Fruit fly (Drosophila melanogaster) whole organism, pupa: Measurements from ENCODE around the gene mRRF1.

Experiments used
- CG10348 ChIP-seq: fragments of 200-800 bp; sonication (Bioruptor generic); IDR thresholded peaks from 2 replicates; pipeline ENCODE4 v1.3.6; 2022; ENCODE audit warnings: missing biosample characterization, missing genetic modification characterization
- CG12605 ChIP-seq: fragments of 200-800 bp; sonication (Bioruptor generic); IDR thresholded peaks from 2 replicates; pipeline ENCODE4 v1.3.6; 2022; ENCODE audit warnings: missing biosample characterization, missing genetic modification characterization
- CG13204 ChIP-seq: fragments of 200-800 bp; sonication (Bioruptor generic); optimal IDR thresholded peaks from 2 replicates; lab custom pipeline; 2018; ENCODE audit warnings: missing biosample characterization, mild to moderate bottlenecking, missing genetic modification characterization, moderate library complexity
- CG14655 ChIP-seq: fragments of 200-800 bp; sonication (Bioruptor generic); optimal IDR thresholded peaks from 3 replicates; lab custom pipeline; 2017; ENCODE audit warnings: mild to moderate bottlenecking, missing biosample characterization, missing genetic modification reagents, missing genetic modification characterization
- CG15710 ChIP-seq: fragments of 200-800 bp; sonication (Bioruptor generic); optimal IDR thresholded peaks from 2 replicates; lab custom pipeline; 2018; ENCODE audit warnings: missing biosample characterization, mild to moderate bottlenecking, missing genetic modification characterization, moderate library complexity
- CG17806 ChIP-seq: fragments of 200-800 bp; sonication (Bioruptor generic); optimal IDR thresholded peaks from 2 replicates; lab custom pipeline; 2018; ENCODE audit warnings: missing biosample characterization, mild to moderate bottlenecking, missing genetic modification characterization, moderate library complexity
- CG32121 ChIP-seq: fragments of 200-800 bp; sonication (Bioruptor generic); IDR thresholded peaks from 2 replicates; pipeline ENCODE4 v1.3.6; 2022; ENCODE audit warnings: missing biosample characterization, missing genetic modification characterization
- CG34367 ChIP-seq: fragments of 200-800 bp; sonication (Bioruptor generic); optimal IDR thresholded peaks from 2 replicates; lab custom pipeline; 2018; ENCODE audit warnings: missing biosample characterization, mild to moderate bottlenecking, missing genetic modification characterization
- CG4496 ChIP-seq: fragments of 200-800 bp; sonication (Bioruptor generic); IDR thresholded peaks from 3 replicates; pipeline ENCODE4 v1.3.6; 2022; ENCODE audit warnings: missing biosample characterization, missing genetic modification characterization
- CG8159 ChIP-seq: fragments of 200-800 bp; sonication (Bioruptor generic); optimal IDR thresholded peaks from 3 replicates; lab custom pipeline; 2018; ENCODE audit warnings: missing biosample characterization, mild to moderate bottlenecking, missing genetic modification characterization, moderate library complexity
- CG8301 ChIP-seq: fragments of 200-800 bp; sonication (Bioruptor generic); optimal IDR thresholded peaks from 2 replicates; lab custom pipeline; 2018; ENCODE audit warnings: missing biosample characterization, mild to moderate bottlenecking, missing genetic modification characterization
- CG9948 ChIP-seq: fragments of 200-800 bp; sonication (Bioruptor generic); optimal IDR thresholded peaks from 2 replicates; lab custom pipeline; 2018; ENCODE audit warnings: missing biosample characterization, mild to moderate bottlenecking, missing genetic modification characterization, moderate library complexity
- D1 ChIP-seq: fragments of 200-800 bp; sonication (Bioruptor generic); optimal IDR thresholded peaks from 2 replicates; lab custom pipeline; 2018; ENCODE audit warnings: missing biosample characterization, mild to moderate bottlenecking, missing genetic modification characterization, moderate library complexity
- EcR ChIP-seq: fragments of 200-800 bp; sonication (Bioruptor generic); optimal IDR thresholded peaks from 3 replicates; lab custom pipeline; 2019; ENCODE audit warnings: missing biosample characterization, missing genetic modification characterization, mild to moderate bottlenecking, moderate library complexity, missing genetic modification reagents
- Ets98B ChIP-seq: fragments of 200-800 bp; sonication (Bioruptor generic); IDR thresholded peaks from 2 replicates; pipeline ENCODE4 v1.3.6; 2022; ENCODE audit warnings: missing biosample characterization, missing genetic modification characterization
- Pif1A ChIP-seq: fragments of 200-800 bp; sonication (Bioruptor generic); optimal IDR thresholded peaks from 3 replicates; lab custom pipeline; 2016; ENCODE audit warnings: missing biosample characterization, missing genetic modification characterization
- Pif1B ChIP-seq: fragments of 200-800 bp; sonication (Bioruptor generic); optimal IDR thresholded peaks from 3 replicates; lab custom pipeline; 2016; ENCODE audit warnings: missing biosample characterization, missing genetic modification characterization
- Snoo ChIP-seq: fragments of 200-800 bp; sonication (Bioruptor generic); optimal IDR thresholded peaks from 3 replicates; lab custom pipeline; 2017; ENCODE audit warnings: missing biosample characterization, mild to moderate bottlenecking, missing genetic modification characterization, inconsistent platforms
- fd96Ca ChIP-seq: fragments of 200-800 bp; sonication (Bioruptor generic); IDR thresholded peaks from 3 replicates; pipeline ENCODE4 v1.3.6; 2022; ENCODE audit warnings: missing biosample characterization, missing genetic modification characterization
- gl ChIP-seq: fragments of 200-800 bp; sonication (Bioruptor generic); optimal IDR thresholded peaks from 2 replicates; lab custom pipeline; 2018; ENCODE audit warnings: missing biosample characterization, mild to moderate bottlenecking, missing genetic modification characterization
- rn ChIP-seq: fragments of 200-800 bp; sonication (Bioruptor generic); IDR thresholded peaks from 2 replicates; pipeline ENCODE4 v1.3.6; 2022; ENCODE audit warnings: missing biosample characterization, missing genetic modification characterization

The mRRF1 gene

DNA sequence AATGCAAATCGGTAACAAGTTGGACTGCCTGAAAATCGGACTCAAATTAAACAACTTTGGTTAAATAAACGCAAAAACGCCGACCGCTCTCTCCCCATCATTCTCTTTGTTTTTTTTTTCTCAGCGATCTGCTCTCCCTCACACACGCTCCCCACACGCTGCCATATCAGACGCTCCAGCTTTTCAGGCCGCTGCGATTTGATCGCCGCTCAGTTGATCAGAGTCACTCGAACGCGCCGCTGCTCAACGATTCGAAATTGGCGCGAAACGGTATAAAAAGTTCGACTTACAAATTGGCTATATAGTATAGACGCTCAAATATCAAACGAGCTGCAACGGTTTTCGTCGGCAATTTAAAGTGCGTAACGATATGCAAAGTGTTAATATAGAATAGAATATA lies 23.9 kb upstream of the mRRF1 start:
- TF ChIP-seq Pif1B (GFP tag; lab: Kevin White, UChicago) (peak; percentile 8), CG9948 (no peak), CG12605 (peak; percentile 55; the same call in 1 of the 2 replicates), CG4496 (GFP tag; lab: Robert Waterston, UW) (peak; percentile 64), fd96Ca (peak; percentile 17; the same call in 1 of the 3 replicates), Pif1A (GFP tag; lab: Kevin White, UChicago) (peak; percentile 10), Snoo (tag; lab: Kevin White, UChicago) (no peak), Ets98B (GFP tag; lab: Robert Waterston, UW) (peak; percentile 53; the same call in 1 of the 2 replicates)
- TF ChIP-seq, all 21 proteins: peak for 6

dm6 chr3L:9340839-9341238 lies 23.3 kb upstream of the mRRF1 start:
- TF ChIP-seq EcR (GFP tag; lab: Kevin White, UChicago) (no peak), CG4496 (GFP tag; lab: Robert Waterston, UW) (peak; percentile 74), CG34367 (tag; lab: Kevin White, UChicago) (no peak), CG13204 (GFP tag; lab: Kevin White, UChicago) (no peak), Pif1B (GFP tag; lab: Kevin White, UChicago) (no peak), CG10348 (GFP tag; lab: Robert Waterston, UW) (no peak), CG8301 (tag; lab: Kevin White, UChicago) (no peak), D1 (tag; lab: Kevin White, UChicago) (no peak)

DNA sequence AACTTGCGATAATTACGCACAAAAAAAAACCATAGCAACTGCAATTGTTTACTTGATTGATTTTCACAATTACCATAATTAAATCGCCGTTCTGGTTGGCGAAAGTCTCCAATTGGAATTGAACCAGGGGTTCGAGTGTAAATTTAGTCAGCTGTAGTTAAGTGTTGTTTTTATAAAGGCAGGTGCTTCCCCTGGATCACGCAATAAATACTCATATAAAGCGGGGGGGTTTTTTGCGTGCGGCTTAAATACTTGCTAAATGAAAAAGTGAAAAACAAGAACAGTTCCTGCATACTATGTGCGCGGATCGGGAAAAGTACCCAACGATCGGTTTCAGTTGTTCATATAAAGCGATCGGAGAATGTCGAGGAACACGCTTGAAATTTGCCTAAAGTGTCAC lies 20.2 kb upstream of the mRRF1 start:
- TF ChIP-seq rn (GFP tag; lab: Robert Waterston, UW) (no peak), CG17806 (tag; lab: Kevin White, UChicago) (no peak), fd96Ca (no peak), CG8159 (no peak), CG4496 (GFP tag; lab: Robert Waterston, UW) (no peak), Pif1B (GFP tag; lab: Kevin White, UChicago) (no peak), Pif1A (GFP tag; lab: Kevin White, UChicago) (no peak), gl (tag; lab: Kevin White, UChicago) (no peak), Snoo (tag; lab: Kevin White, UChicago) (no peak), CG14655 (GFP tag; lab: Kevin White, UChicago) (no peak), CG9948 (no peak)

DNA sequence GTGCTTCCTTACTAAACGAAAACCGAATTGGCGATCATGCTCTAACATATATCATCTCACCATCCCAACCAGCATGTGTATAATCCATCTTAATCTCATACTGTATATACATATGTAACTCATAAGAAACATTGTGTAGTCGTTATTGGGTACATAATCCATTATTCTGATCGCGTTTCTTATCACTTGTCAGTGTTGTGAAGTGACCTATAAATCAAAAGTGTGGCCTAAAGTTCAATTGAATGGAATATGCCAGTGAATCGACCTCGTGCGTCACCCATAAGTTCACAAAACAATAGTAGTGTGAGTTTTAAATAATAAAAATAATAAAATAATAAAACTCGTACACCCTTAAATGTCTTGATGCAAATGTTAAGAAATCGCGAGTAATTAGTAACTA lies 19.0 kb upstream of the mRRF1 start:
- no peak for TF ChIP-seq CG14655 (GFP tag; lab: Kevin White, UChicago)
- TF ChIP-seq CG34367 (tag; lab: Kevin White, UChicago), result no peak
- TF ChIP-seq CG9948, result no peak
- TF ChIP-seq CG15710 (tag; lab: Kevin White, UChicago), result no peak
- TF ChIP-seq CG12605, result no peak
- no peak for TF ChIP-seq gl (tag; lab: Kevin White, UChicago)
- TF ChIP-seq CG17806 (tag; lab: Kevin White, UChicago), result no peak
- TF ChIP-seq CG10348 (GFP tag; lab: Robert Waterston, UW), result no peak
- TF ChIP-seq rn (GFP tag; lab: Robert Waterston, UW), result no peak
- TF ChIP-seq CG8159, result no peak
- TF ChIP-seq D1 (tag; lab: Kevin White, UChicago), result no peak
- no peak for TF ChIP-seq EcR (GFP tag; lab: Kevin White, UChicago)
- TF ChIP-seq Snoo (tag; lab: Kevin White, UChicago), result no peak
- TF ChIP-seq Pif1B (GFP tag; lab: Kevin White, UChicago), result no peak
- TF ChIP-seq CG8301 (tag; lab: Kevin White, UChicago), result no peak
- no peak for TF ChIP-seq fd96Ca
- TF ChIP-seq CG13204 (GFP tag; lab: Kevin White, UChicago), result no peak
- TF ChIP-seq CG32121 (GFP tag; lab: Robert Waterston, UW), result no peak
- TF ChIP-seq Pif1A (GFP tag; lab: Kevin White, UChicago), result no peak

- TF ChIP-seq fd96Ca (peak; percentile 43; the same call in 1 of the 3 replicates), Pif1A (GFP tag; lab: Kevin White, UChicago) (no peak), CG12605 (peak; percentile 16; the same call in 1 of the 2 replicates), CG34367 (tag; lab: Kevin White, UChicago) (no peak), Snoo (tag; lab: Kevin White, UChicago) (peak; percentile 10), CG8301 (tag; lab: Kevin White, UChicago) (no peak), CG4496 (GFP tag; lab: Robert Waterston, UW) (0 out of 3 replicates have a peak, but pooled peaks have one; percentile 8), CG13204 (GFP tag; lab: Kevin White, UChicago) (no peak), Pif1B (GFP tag; lab: Kevin White, UChicago) (peak; percentile 7), CG32121 (GFP tag; lab: Robert Waterston, UW) (0 out of 2 replicates have a peak, but pooled peaks have one; percentile 16)
These were observed 14.8 kb upstream of the mRRF1 start, which contains the start of gene PGRP-LF for dm6 chr3L:9349314-9349733. Gene PGRP-LF, plus strand, starts transcription at chr3L:9349609.

dm6 chr3L:9353733-9354132 lies 10.4 kb upstream of the mRRF1 start, which contains the start of gene CG32040:
Gene CG32040, plus strand, starts transcription at chr3L:9354033.
- TF ChIP-seq CG34367 (tag; lab: Kevin White, UChicago) (no peak), CG13204 (GFP tag; lab: Kevin White, UChicago) (no peak), CG15710 (tag; lab: Kevin White, UChicago) (no peak), CG12605 (no peak), CG17806 (tag; lab: Kevin White, UChicago) (no peak), EcR (GFP tag; lab: Kevin White, UChicago) (no peak), Snoo (tag; lab: Kevin White, UChicago) (no peak), Pif1A (GFP tag; lab: Kevin White, UChicago) (no peak), Ets98B (GFP tag; lab: Robert Waterston, UW) (no peak), fd96Ca (no peak), Pif1B (GFP tag; lab: Kevin White, UChicago) (no peak), CG9948 (no peak), D1 (tag; lab: Kevin White, UChicago) (no peak), CG32121 (GFP tag; lab: Robert Waterston, UW) (no peak), CG10348 (GFP tag; lab: Robert Waterston, UW) (no peak), gl (tag; lab: Kevin White, UChicago) (no peak), CG4496 (GFP tag; lab: Robert Waterston, UW) (no peak), rn (GFP tag; lab: Robert Waterston, UW) (no peak)
